Fruit fly (Drosophila melanogaster) whole organism, embryonic: ENCODE results near the gene RpL37A.

Source experiments
- Ada2b ChIP-seq: fragments of 200-800 bp; sonication (Bioruptor generic); IDR thresholded peaks from 2 replicates; pipeline ENCODE4 v1.3.6; 2022; ENCODE audit warnings: missing biosample characterization, missing genetic modification characterization
- Awh ChIP-seq: fragments of 200-800 bp; sonication (Bioruptor generic); IDR thresholded peaks from 2 replicates; pipeline ENCODE4, ENCODE4 v1.3.6; 2022; ENCODE audit warnings: missing biosample characterization, missing genetic modification characterization
- Blimp-1 ChIP-seq: fragments of 200-800 bp; sonication (Bioruptor generic); optimal IDR thresholded peaks from 3 replicates; lab custom pipeline; 2018; ENCODE audit warnings: missing biosample characterization, missing genetic modification characterization, mild to moderate bottlenecking, moderate library complexity, missing genetic modification reagents
- CG12942 ChIP-seq: fragments of 200-800 bp; sonication (Bioruptor generic); optimal IDR thresholded peaks from 3 replicates; lab custom pipeline; 2016; ENCODE audit warnings: missing biosample characterization, missing genetic modification characterization
- CG13424 ChIP-seq: fragments of 200-800 bp; sonication (Bioruptor generic); optimal IDR thresholded peaks from 2 replicates; lab custom pipeline; 2019; ENCODE audit warnings: missing biosample characterization, mild to moderate bottlenecking, missing genetic modification characterization, moderate library complexity
- CG13894 ChIP-seq: fragments of 200-800 bp; sonication (Bioruptor generic); optimal IDR thresholded peaks from 3 replicates; lab custom pipeline; 2018; ENCODE audit warnings: missing biosample characterization, mild to moderate bottlenecking, missing genetic modification characterization, moderate library complexity
- CG15479 ChIP-seq: fragments of 200-800 bp; sonication (Bioruptor generic); optimal IDR thresholded peaks from 3 replicates; lab custom pipeline; 2019; ENCODE audit warnings: missing biosample characterization, mild to moderate bottlenecking, missing genetic modification characterization, moderate library complexity
- CG18262 ChIP-seq: fragments of 200-800 bp; optimal IDR thresholded peaks from 3 replicates; lab custom pipeline; 2019; ENCODE audit warnings: missing biosample characterization, mild to moderate bottlenecking, missing genetic modification characterization, moderate library complexity
- CG3163 ChIP-seq: fragments of 200-800 bp; sonication (Bioruptor generic); optimal IDR thresholded peaks from 3 replicates; lab custom pipeline; 2016; ENCODE audit warnings: missing biosample characterization, missing genetic modification characterization
- CG34422 ChIP-seq: fragments of 200-800 bp; sonication (Bioruptor generic); IDR thresholded peaks from 3 replicates; pipeline ENCODE4 v1.3.6; 2022; ENCODE audit warnings: missing biosample characterization, missing genetic modification characterization
- CG3726 ChIP-seq: fragments of 200-800 bp; sonication (Bioruptor generic); IDR thresholded peaks from 3 replicates; pipeline ENCODE4, ENCODE4 v1.3.6; 2022; ENCODE audit warnings: missing biosample characterization, missing genetic modification characterization
- CG3995 ChIP-seq: fragments of 200-800 bp; sonication (Bioruptor generic); optimal IDR thresholded peaks from 3 replicates; lab custom pipeline; 2016; ENCODE audit warnings: missing biosample characterization, missing genetic modification characterization
- CG4404 ChIP-seq: fragments of 200-800 bp; sonication (Bioruptor generic); IDR thresholded peaks from 2 replicates; pipeline ENCODE4 v1.3.6; 2022; ENCODE audit warnings: missing biosample characterization, missing genetic modification characterization
- CG5953 ChIP-seq: fragments of 200-800 bp; sonication (Bioruptor generic); IDR thresholded peaks from 2 replicates; pipeline ENCODE4 v1.3.6; 2022; ENCODE audit warnings: missing biosample characterization, missing genetic modification characterization
- CG6683 ChIP-seq: fragments of 200-800 bp; sonication (Bioruptor generic); optimal IDR thresholded peaks from 2 replicates; lab custom pipeline; 2017; ENCODE audit warnings: missing biosample characterization, mild to moderate bottlenecking, missing genetic modification characterization, missing genetic modification reagents
- CG7963 ChIP-seq: fragments of 200-800 bp; sonication (Bioruptor generic); IDR thresholded peaks from 3 replicates; pipeline ENCODE4 v1.3.6; 2022; ENCODE audit warnings: missing biosample characterization, missing genetic modification characterization; ENCODE audit not compliant: partially characterized antibody
- CG7987 ChIP-seq: fragments of 200-800 bp; sonication (Bioruptor generic); optimal IDR thresholded peaks from 2 replicates; lab custom pipeline; 2018; ENCODE audit warnings: missing biosample characterization, mild to moderate bottlenecking, missing genetic modification characterization, moderate library complexity
- CrebB ChIP-seq: fragments of 200-800 bp; sonication (Bioruptor generic); optimal IDR thresholded peaks from 3 replicates; lab custom pipeline; 2018; ENCODE audit warnings: missing biosample characterization, mild to moderate bottlenecking, missing genetic modification characterization
- D19A ChIP-seq: fragments of 200-800 bp; optimal IDR thresholded peaks from 3 replicates; lab custom pipeline; 2019; ENCODE audit warnings: missing biosample characterization, mild to moderate bottlenecking, missing genetic modification characterization, moderate library complexity
- Fer1 ChIP-seq: fragments of 200-800 bp; sonication (Bioruptor generic); optimal IDR thresholded peaks from 2 replicates; lab custom pipeline; 2017; ENCODE audit warnings: missing biosample characterization, mild to moderate bottlenecking, missing genetic modification characterization
- H2.0 ChIP-seq: fragments of 200-800 bp; sonication (Bioruptor generic); IDR thresholded peaks from 2 replicates; pipeline ENCODE4 v1.3.6; 2022; ENCODE audit warnings: missing biosample characterization, missing genetic modification characterization
- Lim3 ChIP-seq: fragments of 200-800 bp; sonication (Bioruptor generic); IDR thresholded peaks from 2 replicates; pipeline ENCODE4 v1.3.6; 2022; ENCODE audit warnings: missing biosample characterization, missing genetic modification characterization
- Opbp ChIP-seq: fragments of 200-800 bp; sonication (Bioruptor generic); IDR thresholded peaks from 3 replicates; pipeline ENCODE4 v1.3.6; 2022; ENCODE audit warnings: missing biosample characterization, missing genetic modification characterization; ENCODE audit not compliant: partially characterized antibody
- Pdp1 ChIP-seq, 2 experiments: fragments of 200-800 bp; sonication (Bioruptor generic); optimal IDR thresholded peaks; 3 replicates each; lab custom pipeline; 2016; ENCODE audit warnings: missing biosample characterization in 2 of 2, missing genetic modification characterization in 2 of 2, mild to moderate bottlenecking in 1 of 2, moderate library complexity in 1 of 2
- Rfx ChIP-seq: fragments of 200-800 bp; sonication (Bioruptor generic); IDR thresholded peaks from 2 replicates; pipeline ENCODE4 v1.3.6; 2022; ENCODE audit warnings: missing biosample characterization, missing genetic modification characterization
- ac ChIP-seq: fragments of 200-800 bp; sonication (Bioruptor generic); optimal IDR thresholded peaks from 3 replicates; lab custom pipeline; 2017; ENCODE audit warnings: missing biosample characterization, mild to moderate bottlenecking, missing genetic modification characterization
- amos ChIP-seq: fragments of 200-800 bp; sonication (Bioruptor generic); IDR thresholded peaks from 2 replicates; pipeline ENCODE4 v1.3.6; 2022; ENCODE audit warnings: missing biosample characterization, missing genetic modification characterization; ENCODE audit not compliant: partially characterized antibody
- bigmax ChIP-seq: fragments of 200-800 bp; sonication (Bioruptor generic); optimal IDR thresholded peaks from 2 replicates; lab custom pipeline; 2018; ENCODE audit warnings: missing biosample characterization, mild to moderate bottlenecking, missing genetic modification characterization
- br ChIP-seq: fragments of >200 bp; optimal IDR thresholded peaks from 2 replicates; lab custom pipeline; 2017
- chn ChIP-seq: fragments of 200-800 bp; sonication (Bioruptor generic); optimal IDR thresholded peaks from 2 replicates; lab custom pipeline; 2016; ENCODE audit warnings: missing biosample characterization, missing genetic modification characterization
- ci ChIP-seq: fragments of 200-800 bp; sonication (Bioruptor generic); IDR thresholded peaks from 3 replicates; pipeline ENCODE4 v1.3.6; 2022; ENCODE audit warnings: missing biosample characterization, missing genetic modification characterization
- croc ChIP-seq: fragments of 200-800 bp; sonication (Bioruptor generic); conservative IDR thresholded peaks from 3 replicates; pipeline ENCODE4 v1.3.6; 2022; ENCODE audit warnings: missing biosample characterization, missing genetic modification characterization
- dmrt99B ChIP-seq: fragments of 200-800 bp; sonication (Bioruptor generic); optimal IDR thresholded peaks from 2 replicates; lab custom pipeline; 2018; ENCODE audit warnings: missing biosample characterization, mild to moderate bottlenecking, missing genetic modification characterization, moderate library complexity
- dpn ChIP-seq, 2 experiments: fragments of 200-800 bp; sonication (Bioruptor generic); optimal IDR thresholded peaks; 3 replicates each; lab custom pipeline; 2016; ENCODE audit warnings: missing biosample characterization in 2 of 2, missing genetic modification characterization in 2 of 2
- exex ChIP-seq: fragments of 200-800 bp; sonication (Bioruptor generic); optimal IDR thresholded peaks from 4 replicates; lab custom pipeline; 2018; ENCODE audit warnings: missing biosample characterization, mild to moderate bottlenecking, missing genetic modification characterization, moderate library complexity
- fd102C ChIP-seq: fragments of 200-800 bp; sonication (Bioruptor generic); optimal IDR thresholded peaks from 2 replicates; lab custom pipeline; 2018; ENCODE audit warnings: missing biosample characterization, mild to moderate bottlenecking, missing genetic modification characterization, moderate library complexity
- ftz-f1 ChIP-seq: fragments of 200-800 bp; sonication (Bioruptor generic); optimal IDR thresholded peaks from 2 replicates; lab custom pipeline; 2016; ENCODE audit warnings: missing biosample characterization, missing genetic modification characterization
- gsb ChIP-seq: fragments of 200-800 bp; sonication (Bioruptor generic); IDR thresholded peaks from 2 replicates; pipeline ENCODE4 v1.3.6; 2022; ENCODE audit warnings: missing biosample characterization, missing genetic modification characterization
- inv ChIP-seq: fragments of 200-800 bp; sonication (Bioruptor generic); IDR thresholded peaks from 2 replicates; pipeline ENCODE4 v1.3.6; 2022; ENCODE audit warnings: missing biosample characterization, missing genetic modification characterization; ENCODE audit not compliant: partially characterized antibody
- klu ChIP-seq: fragments of 200-800 bp; sonication (Bioruptor generic); IDR thresholded peaks from 2 replicates; pipeline ENCODE4 v1.3.6; 2022; ENCODE audit warnings: missing biosample characterization, missing genetic modification characterization
- nerfin-1 ChIP-seq: fragments of 200-800 bp; sonication (Bioruptor generic); optimal IDR thresholded peaks from 3 replicates; lab custom pipeline; 2019; ENCODE audit warnings: missing biosample characterization, mild to moderate bottlenecking, missing genetic modification characterization, moderate library complexity
- nmo ChIP-seq: fragments of 200-800 bp; sonication (Bioruptor generic); optimal IDR thresholded peaks from 2 replicates; lab custom pipeline; 2018; ENCODE audit warnings: missing biosample characterization, mild to moderate bottlenecking, missing genetic modification characterization, moderate library complexity
- oc ChIP-seq: fragments of 200-800 bp; sonication (Bioruptor generic); optimal IDR thresholded peaks from 2 replicates; lab custom pipeline; 2018; ENCODE audit warnings: missing biosample characterization, mild to moderate bottlenecking, missing genetic modification characterization, moderate library complexity
- onecut ChIP-seq: fragments of 200-800 bp; sonication (Bioruptor generic); IDR thresholded peaks from 2 replicates; pipeline ENCODE4 v1.3.6; 2022; ENCODE audit warnings: missing biosample characterization, missing genetic modification characterization
- pros ChIP-seq: fragments of 200-800 bp; sonication (Bioruptor generic); optimal IDR thresholded peaks from 3 replicates; lab custom pipeline; 2019; ENCODE audit warnings: missing biosample characterization, mild to moderate bottlenecking, missing genetic modification characterization, moderate library complexity
- ro ChIP-seq: fragments of 200-800 bp; sonication (Bioruptor generic); IDR thresholded peaks from 2 replicates; pipeline ENCODE4 v1.3.6; 2022; ENCODE audit warnings: missing biosample characterization, missing genetic modification characterization
- sob ChIP-seq: fragments of 200-800 bp; sonication (Bioruptor generic); IDR thresholded peaks from 2 replicates; pipeline ENCODE4 v1.3.6; 2022; ENCODE audit warnings: missing biosample characterization, missing genetic modification characterization
- sr ChIP-seq: fragments of 200-800 bp; sonication (Bioruptor generic); IDR thresholded peaks from 3 replicates; pipeline ENCODE4 v1.3.6; 2022; ENCODE audit warnings: missing biosample characterization, missing genetic modification characterization
- tap ChIP-seq: fragments of 200-800 bp; optimal IDR thresholded peaks from 3 replicates; lab custom pipeline; 2019; ENCODE audit warnings: missing biosample characterization, mild to moderate bottlenecking, missing genetic modification characterization, moderate library complexity
- tgo ChIP-seq: fragments of 200-800 bp; sonication (Bioruptor generic); IDR thresholded peaks from 3 replicates; pipeline ENCODE4 v1.3.6; 2022; ENCODE audit warnings: missing biosample characterization, missing genetic modification characterization
- ttk ChIP-seq: fragments of 200-800 bp; sonication (Bioruptor generic); IDR thresholded peaks from 2 replicates; pipeline ENCODE4 v2.1.2; 2022; ENCODE audit warnings: missing biosample characterization, missing genetic modification characterization
- z ChIP-seq: fragments of 200-800 bp; sonication (Bioruptor generic); IDR thresholded peaks from 3 replicates; pipeline ENCODE4 v1.3.6; 2022; ENCODE audit warnings: missing biosample characterization, missing genetic modification characterization

The RpL37A gene

DNA sequence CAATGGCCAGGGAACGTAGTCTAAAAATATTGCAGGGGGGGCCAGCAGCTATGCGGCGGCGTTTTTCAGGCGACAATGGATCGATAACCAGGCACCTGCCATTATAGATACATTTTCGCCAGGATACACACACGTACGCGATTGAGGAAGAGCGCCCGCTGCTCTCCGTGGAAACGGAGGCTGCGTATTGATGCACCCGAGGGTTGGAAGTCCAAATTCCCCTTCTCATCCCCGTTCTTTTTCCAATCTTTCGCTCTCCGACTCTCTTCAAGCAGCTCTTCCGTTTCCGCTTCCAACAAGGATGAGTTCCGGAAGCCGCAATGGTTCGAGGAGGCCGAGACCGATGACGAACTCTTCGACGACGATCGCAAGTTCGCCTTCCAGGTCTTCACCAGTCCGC is 26.0 kb downstream of the RpL37A start (continued):
- no peak for TF ChIP-seq Blimp-1 (GFP tag; lab: Kevin White, UChicago)
- TF ChIP-seq CG13894 (tag; lab: Kevin White, UChicago), result peak; percentile 61
- TF ChIP-seq Opbp, result no peak
- no peak for TF ChIP-seq tgo (GFP tag; lab: Robert Waterston, UW)
- TF ChIP-seq CG7987 (GFP tag; lab: Kevin White, UChicago), result peak; percentile 68
- TF ChIP-seq onecut (GFP tag; lab: Robert Waterston, UW), result peak; percentile 98
- no peak for TF ChIP-seq Ada2b (GFP tag; lab: Robert Waterston, UW)
- TF ChIP-seq D19A, result no peak
- no peak for TF ChIP-seq z (GFP tag; lab: Robert Waterston, UW)
- TF ChIP-seq exex (tag; lab: Kevin White, UChicago), result no peak
- 0 out of 2 replicates have a peak, but pooled peaks have one; percentile 29 for TF ChIP-seq Rfx
- TF ChIP-seq br, result no peak
- TF ChIP-seq CG4404 (GFP tag; lab: Robert Waterston, UW), result no peak
- TF ChIP-seq pros, result no peak
- no peak for TF ChIP-seq CG3995 (GFP tag; lab: Kevin White, UChicago)
- TF ChIP-seq dmrt99B (tag; lab: Kevin White, UChicago), result peak; percentile 6
- no peak for TF ChIP-seq chn (GFP tag; lab: Kevin White, UChicago)
- no peak for TF ChIP-seq tap (tag; lab: Kevin White, UChicago)
- no peak for TF ChIP-seq CG15479 (GFP tag; lab: Kevin White, UChicago)
- TF ChIP-seq nmo (GFP tag; lab: Kevin White, UChicago), result no peak
- no peak for TF ChIP-seq gsb (GFP tag; lab: Robert Waterston, UW)
- no peak for TF ChIP-seq ttk
- no peak for TF ChIP-seq H2.0 (GFP tag; lab: Robert Waterston, UW)
- no peak for TF ChIP-seq Lim3 (GFP tag; lab: Robert Waterston, UW)
- peak; percentile 33 for TF ChIP-seq CrebB (tag; lab: Kevin White, UChicago)
- no peak for TF ChIP-seq CG34422 (GFP tag; lab: Robert Waterston, UW)
- TF ChIP-seq CG3726 (GFP tag; lab: Robert Waterston, UW), result no peak
- TF ChIP-seq CG12942 (GFP tag; lab: Kevin White, UChicago), result no peak
- TF ChIP-seq sr, result no peak
- TF ChIP-seq ac (GFP tag; lab: Kevin White, UChicago), result peak; percentile 16
- peak; percentile 27 for TF ChIP-seq CG6683 (GFP tag; lab: Kevin White, UChicago)
- no peak for TF ChIP-seq dpn (GFP tag; optimal IDR thresholded peaks at IDR 0.05; lab: Kevin White, UChicago)
- TF ChIP-seq CG13424 (tag; lab: Kevin White, UChicago), result no peak
- TF ChIP-seq amos, result no peak
- peak; percentile 86 for TF ChIP-seq Fer1
- no peak for TF ChIP-seq ftz-f1 (GFP tag; lab: Kevin White, UChicago)
- peak; percentile 23; the same call in 1 of the 2 replicates for TF ChIP-seq Awh (GFP tag; lab: Robert Waterston, UW)
- TF ChIP-seq klu, result no peak
- TF ChIP-seq CG7963, result no peak
- no peak for TF ChIP-seq oc
- TF ChIP-seq inv (GFP tag; lab: Robert Waterston, UW), result no peak
- TF ChIP-seq CG18262 (tag; lab: Kevin White, UChicago), result no peak
- peak; percentile 67; the same call in 2 of the 3 replicates for TF ChIP-seq ci (GFP tag; lab: Robert Waterston, UW)
- no peak for TF ChIP-seq ro (GFP tag; lab: Robert Waterston, UW)
- TF ChIP-seq sob (GFP tag; lab: Robert Waterston, UW), result 0 out of 2 replicates have a peak, but pooled peaks have one; percentile 27
- no peak for TF ChIP-seq croc (GFP tag; lab: Robert Waterston, UW)
- TF ChIP-seq nerfin-1, result peak; percentile 53
- no peak for TF ChIP-seq fd102C (GFP tag; lab: Kevin White, UChicago)
- TF ChIP-seq CG3163, result no peak
- TF ChIP-seq Pdp1 (GFP tag; optimal IDR thresholded peaks at IDR 0.05; lab: Kevin White, UChicago), result no peak
- TF ChIP-seq CG5953 (GFP tag; lab: Robert Waterston, UW), result no peak
- no peak for TF ChIP-seq bigmax (GFP tag; lab: Kevin White, UChicago)
